Fruit fly (Drosophila melanogaster) whole organism, wandering third instar larva: ENCODE measurements around the gene Eip78C.

Experiments
- Dif ChIP-seq: fragments of 200-275, 200-300 bp; sonication (Bioruptor generic); optimal IDR thresholded peaks from 2 replicates; lab custom pipeline; 2018; ENCODE audit warnings: missing biosample characterization, missing genetic modification characterization; ENCODE audit not compliant: partially characterized antibody
- dmrt93B ChIP-seq: fragments of 200-800 bp; sonication (Bioruptor generic); optimal IDR thresholded peaks from 2 replicates; lab custom pipeline; 2018; ENCODE audit warnings: missing biosample characterization, mild to moderate bottlenecking, missing genetic modification characterization
- h ChIP-seq: fragments of 200-800 bp; sonication (Bioruptor generic); optimal IDR thresholded peaks from 3 replicates; lab custom pipeline; 2016; ENCODE audit warnings: missing biosample characterization, mild to moderate bottlenecking, missing genetic modification characterization
- pan ChIP-seq: fragments of >200 bp; optimal IDR thresholded peaks from 2 replicates; lab custom pipeline; 2017
- psq ChIP-seq: fragments of 200-800 bp; sonication (Bioruptor generic); optimal IDR thresholded peaks from 3 replicates; lab custom pipeline; 2017; ENCODE audit warnings: missing biosample characterization, mild to moderate bottlenecking, missing genetic modification characterization, moderate library complexity

DNA sequence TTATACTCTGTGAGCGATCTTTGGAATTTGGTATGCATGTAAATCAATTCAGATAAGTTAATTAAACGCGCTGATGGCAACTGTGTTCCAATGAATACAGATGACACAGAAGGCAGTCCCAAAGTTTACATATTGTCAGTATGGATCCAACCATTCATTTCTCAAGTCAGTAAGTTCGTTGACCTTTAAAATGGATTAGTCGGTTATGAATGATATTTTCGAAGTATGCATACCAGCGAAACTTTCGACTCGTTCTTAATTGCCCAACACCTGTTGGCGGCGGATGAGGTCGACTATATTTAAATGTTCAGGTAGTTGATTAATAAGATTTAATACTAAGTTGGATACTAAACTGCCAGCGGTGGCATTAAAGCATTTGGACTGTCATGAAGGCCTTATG, 63.9 kb downstream of the Eip78C start:
- TF ChIP-seq pan (lab: Kevin White, UChicago) (no peak), psq (no peak), h (GFP tag; lab: Kevin White, UChicago) (no peak), dmrt93B (no peak), Dif (GFP tag; lab: Kevin White, UChicago) (no peak)
